Fruit fly (Drosophila melanogaster): ENCODE data around the gene Rbp6.

The Rbp6 gene

dm6 chr3L:17077273-17077672, 160.7 kb downstream of the Rbp6 start:
- TF ChIP-seq Dfd (GFP tag; optimal IDR thresholded peaks at IDR 0.05) (peak; percentile 95), N (GFP tag; optimal IDR thresholded peaks at IDR 0.05) (no peak)

- TF ChIP-seq Jra (GFP tag; optimal IDR thresholded peaks at IDR 0.05), result no peak
- no peak for TF ChIP-seq Dfd (GFP tag; optimal IDR thresholded peaks at IDR 0.05)
- no peak for TF ChIP-seq Mio (GFP tag; optimal IDR thresholded peaks at IDR 0.05)
- TF ChIP-seq h (GFP tag; optimal IDR thresholded peaks at IDR 0.05), result no peak
These were observed 182.5 kb downstream of the Rbp6 start, which contains the start of gene CG7724 for dm6 chr3L:17055467-17055877. CG7724 (plus strand) TSS chr3L:17055613.

- TF ChIP-seq dl (GFP tag; optimal IDR thresholded peaks at IDR 0.05; ENCODE audit: insufficient read depth in 1 of 2, partially characterized antibody in 2 of 2) (no peak), jim (GFP tag; optimal IDR thresholded peaks at IDR 0.05) (no peak), br (GFP tag; optimal IDR thresholded peaks at IDR 0.05) (no peak), OdsH (GFP tag; optimal IDR thresholded peaks at IDR 0.05) (no peak), Hr83 (GFP tag; optimal IDR thresholded peaks at IDR 0.05; ENCODE audit: poor library complexity, severe bottlenecking) (no peak), fru (GFP tag; optimal IDR thresholded peaks at IDR 0.05) (no peak), foxo (GFP tag; optimal IDR thresholded peaks at IDR 0.05) (no peak), Dif (GFP tag; optimal IDR thresholded peaks at IDR 0.05; ENCODE audit: partially characterized antibody) (no peak), h (GFP tag; optimal IDR thresholded peaks at IDR 0.05) (no peak), N (GFP tag; optimal IDR thresholded peaks at IDR 0.05) (no peak), CG9705 (GFP tag; optimal IDR thresholded peaks at IDR 0.05) (no peak), CrebA (GFP tag; optimal IDR thresholded peaks at IDR 0.05; ENCODE audit: borderline replicate concordance) (no peak), Myc (optimal IDR thresholded peaks at IDR 0.05) (no peak), Hr78 (GFP tag; optimal IDR thresholded peaks at IDR 0.05) (no peak), ey (GFP tag; optimal IDR thresholded peaks at IDR 0.05) (no peak), Mio (GFP tag; optimal IDR thresholded peaks at IDR 0.05) (no peak), Dfd (GFP tag; optimal IDR thresholded peaks at IDR 0.05) (no peak), Abd-B (GFP tag; optimal IDR thresholded peaks at IDR 0.05) (no peak), usp (GFP tag; optimal IDR thresholded peaks at IDR 0.05) (no peak)
These were observed 184.1 kb downstream of the Rbp6 start for dm6 chr3L:17053932-17054331.

- TF ChIP-seq Rel (GFP tag; optimal IDR thresholded peaks at IDR 0.05) (no peak), Rel (tag; optimal IDR thresholded peaks at IDR 0.05) (no peak), lola (GFP tag; optimal IDR thresholded peaks at IDR 0.05) (no peak), GATAd (GFP tag; optimal IDR thresholded peaks at IDR 0.05) (no peak), ey (GFP tag; optimal IDR thresholded peaks at IDR 0.05) (no peak), Jra (GFP tag; optimal IDR thresholded peaks at IDR 0.05) (no peak), psq (GFP tag; optimal IDR thresholded peaks at IDR 0.05) (no peak), brk (GFP tag; optimal IDR thresholded peaks at IDR 0.05) (no peak), jim (GFP tag; optimal IDR thresholded peaks at IDR 0.05) (no peak), dl (GFP tag; optimal IDR thresholded peaks at IDR 0.05; ENCODE audit: insufficient read depth in 1 of 2, partially characterized antibody in 2 of 2) (no peak), CG9705 (GFP tag; optimal IDR thresholded peaks at IDR 0.05) (no peak), CG32264 (GFP tag; optimal IDR thresholded peaks at IDR 0.05) (no peak), usp (GFP tag; optimal IDR thresholded peaks at IDR 0.05) (no peak), HLH106 (tag; optimal IDR thresholded peaks at IDR 0.05) (no peak), Sp1 (GFP tag; optimal IDR thresholded peaks at IDR 0.05) (no peak), Hr78 (GFP tag; optimal IDR thresholded peaks at IDR 0.05) (no peak), N (GFP tag; optimal IDR thresholded peaks at IDR 0.05) (no peak), Hnf4 (GFP tag; optimal IDR thresholded peaks at IDR 0.05) (no peak), Abd-B (GFP tag; optimal IDR thresholded peaks at IDR 0.05) (no peak)
These were observed 185.6 kb downstream of the Rbp6 start for dm6 chr3L:17052388-17052905.

dm6 chr3L:17051472-17051871, 186.5 kb downstream of the Rbp6 start:
- TF ChIP-seq GATAd (GFP tag; optimal IDR thresholded peaks at IDR 0.05) (no peak), dsf (GFP tag; optimal IDR thresholded peaks at IDR 0.05; ENCODE audit: borderline replicate concordance) (no peak), br (GFP tag; optimal IDR thresholded peaks at IDR 0.05) (no peak), dmrt93B (GFP tag; optimal IDR thresholded peaks at IDR 0.05) (no peak), usp (GFP tag; optimal IDR thresholded peaks at IDR 0.05) (no peak), foxo (GFP tag; optimal IDR thresholded peaks at IDR 0.05) (no peak), Hnf4 (GFP tag; optimal IDR thresholded peaks at IDR 0.05) (no peak), rgr (GFP tag; optimal IDR thresholded peaks at IDR 0.05) (no peak)
